Worm (Caenorhabditis elegans) whole organism, mixed stage, embryonic: ENCODE results near the gene cul-5.

ENCODE experiments used
- blmp-1 ChIP-seq: fragments of 150-350 bp; optimal IDR thresholded peaks from 2 replicates; lab custom pipeline; 2014; ENCODE audit warnings: missing biosample characterization, missing genetic modification characterization
- elt-3 ChIP-seq: fragments of 150-350 bp; optimal IDR thresholded peaks from 2 replicates; lab custom pipeline; 2014; ENCODE audit warnings: missing biosample characterization, missing genetic modification characterization
- hlh-1 ChIP-seq: fragments of 150-350 bp; optimal IDR thresholded peaks from 2 replicates; lab custom pipeline; 2014; ENCODE audit warnings: missing biosample characterization, missing genetic modification reagents, missing genetic modification characterization
- mep-1 ChIP-seq: fragments of 150-350 bp; optimal IDR thresholded peaks from 2 replicates; lab custom pipeline; 2017; ENCODE audit warnings: missing biosample characterization, missing genetic modification reagents, missing genetic modification characterization, inconsistent platforms
- nhr-12 ChIP-seq: fragments of 150-350 bp; optimal IDR thresholded peaks from 2 replicates; lab custom pipeline; 2014; ENCODE audit warnings: missing biosample characterization, missing genetic modification characterization
- nhr-237 ChIP-seq: fragments of 150-350 bp; optimal IDR thresholded peaks from 2 replicates; lab custom pipeline; 2014; ENCODE audit warnings: missing biosample characterization, missing genetic modification characterization
- unc-39 ChIP-seq: fragments of 150-350 bp; optimal IDR thresholded peaks from 2 replicates; lab custom pipeline; 2014; ENCODE audit warnings: missing biosample characterization, missing genetic modification characterization
- ztf-11 ChIP-seq: fragments of 150-350 bp; optimal IDR thresholded peaks from 2 replicates; lab custom pipeline; 2014; ENCODE audit warnings: missing biosample characterization, missing genetic modification characterization

- no peak for TF ChIP-seq hlh-1 (tag; lab: Kevin White, UChicago)
- TF ChIP-seq ztf-11 (tag; lab: Kevin White, UChicago), result no peak
- TF ChIP-seq blmp-1, result no peak
- no peak for TF ChIP-seq nhr-12 (tag; lab: Kevin White, UChicago)
- no peak for TF ChIP-seq mep-1
- no peak for TF ChIP-seq elt-3 (tag; lab: Kevin White, UChicago)
- no peak for TF ChIP-seq nhr-237
- no peak for TF ChIP-seq unc-39 (tag; lab: Kevin White, UChicago)
These were observed 49.1 kb upstream of the cul-5 start, which contains the start of gene aos-1 for ce11 chrV:10130195-10130594.
